Worm (Caenorhabditis elegans): ENCODE measurements around the gene frpr-18.

Gene frpr-18

DNA sequence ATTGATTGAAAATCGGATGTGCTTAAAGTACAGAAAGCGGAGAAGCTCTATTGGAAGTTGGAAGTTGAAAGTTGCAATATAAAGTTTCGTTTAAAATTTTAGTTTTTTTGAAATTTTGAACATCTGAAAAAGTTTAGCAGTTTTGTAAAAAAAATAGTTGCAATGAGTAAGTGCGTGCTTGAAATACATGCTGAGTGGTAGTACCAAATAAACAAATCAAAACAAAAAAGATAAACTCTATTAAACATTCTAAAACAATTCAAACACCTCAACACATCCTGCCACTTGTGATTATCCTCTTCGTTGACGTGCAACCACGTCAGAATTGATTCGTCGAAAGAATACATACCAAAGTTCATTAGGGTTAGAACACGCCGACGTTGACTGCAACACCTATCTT, 49.1 kb downstream of the frpr-18 start:
- TF ChIP-seq mes-4 (tag; optimal IDR thresholded peaks at IDR 0.05) (no peak), ceh-79 (tag; optimal IDR thresholded peaks at IDR 0.05) (no peak), Y79H2A.3 (GFP tag; conservative IDR thresholded peaks at IDR 0.05) (no peak), aptf-2 (GFP tag; conservative IDR thresholded peaks at IDR 0.05) (no peak), atf-7 (tag; optimal IDR thresholded peaks at IDR 0.05) (no peak), ztf-18 (tag; optimal IDR thresholded peaks at IDR 0.05) (no peak), attf-3 (GFP tag; conservative IDR thresholded peaks at IDR 0.05) (no peak), nhr-120 (GFP tag; IDR thresholded peaks at IDR 0.05) (no peak), Y95B8A.8 (GFP tag; IDR thresholded peaks at IDR 0.05) (no peak), fkh-3 (tag; optimal IDR thresholded peaks at IDR 0.05) (no peak), egl-18 (GFP tag; IDR thresholded peaks at IDR 0.05) (no peak), B0035.1 (tag; optimal IDR thresholded peaks at IDR 0.05) (no peak), lin-26 (GFP tag; IDR thresholded peaks at IDR 0.05) (no peak), ztf-28 (GFP tag; IDR thresholded peaks at IDR 0.05) (no peak), nfyb-1 (GFP tag; IDR thresholded peaks at IDR 0.05) (no peak), ztf-22 (GFP tag; optimal IDR thresholded peaks at IDR 0.05) (no peak), mxl-1 (tag; optimal IDR thresholded peaks at IDR 0.05) (no peak), snpc-1.1 (tag; optimal IDR thresholded peaks at IDR 0.05; ENCODE audit: insufficient read depth) (no peak), nhr-90 (tag; optimal IDR thresholded peaks at IDR 0.05) (no peak)
